Fruit fly (Drosophila melanogaster) S2 (cell line): Measurements from ENCODE around the gene Clp.

ENCODE experiments used
- CG8478 ChIP-seq: fragments of >200 bp; optimal IDR thresholded peaks from 2 replicates; lab custom pipeline; 2018
- CTCF ChIP-seq, 2 experiments: fragments of >200 bp; optimal IDR thresholded peaks; 2 replicates each; lab custom pipeline; 2018

Gene Clp

dm6 chr2L:865851-866250 is 46.1 kb downstream of the Clp start:
- no peak for TF ChIP-seq CG8478 (lab: Kevin White, UChicago)
- TF ChIP-seq CTCF (optimal IDR thresholded peaks at IDR 0.05; lab: Kevin White, UChicago): no peak

- no peak for TF ChIP-seq CTCF (optimal IDR thresholded peaks at IDR 0.05; lab: Kevin White, UChicago)
- no peak for TF ChIP-seq CG8478 (lab: Kevin White, UChicago)
Observed at dm6 chr2L:866950-867744, 47.4 kb downstream of the Clp start.

dm6 chr2L:867899-868605 is 48.3 kb downstream of the Clp start, which contains the start of gene aru:
aru (minus strand) TSS chr2L:868354.
- no peak for TF ChIP-seq CTCF (optimal IDR thresholded peaks at IDR 0.05; lab: Kevin White, UChicago)
- no peak for TF ChIP-seq CG8478 (lab: Kevin White, UChicago)

dm6 chr2L:868961-869360 is 49.2 kb downstream of the Clp start:
- TF ChIP-seq CTCF (optimal IDR thresholded peaks at IDR 0.05; lab: Kevin White, UChicago) (no peak), CG8478 (lab: Kevin White, UChicago) (no peak)

- TF ChIP-seq CTCF (optimal IDR thresholded peaks at IDR 0.05; lab: Kevin White, UChicago) (no peak), CG8478 (lab: Kevin White, UChicago) (no peak)
Observed at dm6 chr2L:869497-870040, 49.8 kb downstream of the Clp start, which contains the start of gene dbe. dbe (minus strand) TSS chr2L:869857.

dm6 chr2L:870285-870684 is 50.5 kb downstream of the Clp start, which contains the start of gene PNUTS:
PNUTS (plus strand) TSS chr2L:870465.
- no peak for TF ChIP-seq CG8478 (lab: Kevin White, UChicago)
